Worm (Caenorhabditis elegans) whole organism, late embryonic: ENCODE measurements around the gene T05A7.1.

ENCODE experiments used
- ceh-18 ChIP-seq: sonication (generic microtip); optimal IDR thresholded peaks from 2 replicates; lab custom pipeline; 2016; ENCODE audit warnings: missing genetic modification characterization, missing compliant biosample characterization
- ceh-2 ChIP-seq: sonication (generic microtip); optimal IDR thresholded peaks from 2 replicates; lab custom pipeline; 2016; ENCODE audit warnings: missing genotype, missing genetic modification characterization, missing compliant biosample characterization
- ceh-22 ChIP-seq: sonication (generic microtip); optimal IDR thresholded peaks from 2 replicates; lab custom pipeline; 2017; ENCODE audit warnings: missing biosample characterization, missing genetic modification characterization
- elt-2 ChIP-seq: sonication (generic microtip); optimal IDR thresholded peaks from 2 replicates; lab custom pipeline; 2016; ENCODE audit warnings: missing genetic modification reagents, missing genetic modification characterization, missing compliant biosample characterization
- gmeb-2 ChIP-seq: sonication (generic microtip); optimal IDR thresholded peaks from 2 replicates; lab custom pipeline; 2016; ENCODE audit warnings: missing genetic modification characterization, inconsistent platforms, missing compliant biosample characterization
- hlh-30 ChIP-seq: sonication (generic microtip); optimal IDR thresholded peaks from 2 replicates; lab custom pipeline; 2017; ENCODE audit warnings: antibody characterized with exemption, missing genetic modification characterization, missing compliant biosample characterization; ENCODE audit not compliant: insufficient read depth
- lim-6 ChIP-seq: sonication (generic microtip); optimal IDR thresholded peaks from 2 replicates; lab custom pipeline; 2016; ENCODE audit warnings: missing genetic modification characterization, missing compliant biosample characterization
- pat-9 ChIP-seq: fragments of 200-800 bp; sonication (Bioruptor generic); optimal IDR thresholded peaks from 2 replicates; lab custom pipeline; 2018; ENCODE audit warnings: mild to moderate bottlenecking, missing genetic modification characterization, moderate library complexity, missing compliant biosample characterization
- pha-4 ChIP-seq: fragments of 150-350 bp; optimal IDR thresholded peaks from 2 replicates; lab custom pipeline; 2018; ENCODE audit warnings: missing biosample characterization, missing genetic modification reagents, missing genetic modification characterization
- sox-2 ChIP-seq: fragments of 200-800 bp; sonication (Bioruptor generic); IDR thresholded peaks from 2 replicates; pipeline ENCODE4 v1.3.6; 2022; ENCODE audit warnings: missing genetic modification reagents, missing genetic modification characterization, missing compliant biosample characterization
- syd-9 ChIP-seq: sonication (generic microtip); optimal IDR thresholded peaks from 2 replicates; lab custom pipeline; 2016; ENCODE audit warnings: mild to moderate bottlenecking, missing genetic modification characterization, moderate library complexity, missing compliant biosample characterization
- unc-3 ChIP-seq, 2 experiments: fragments of 200-800 bp in 1 of 2; sonication (Bioruptor generic) in 1 of 2; sonication (generic microtip) in 1 of 2; conservative IDR thresholded peaks in 1 of 2; optimal IDR thresholded peaks in 1 of 2; 2 replicates each; pipeline versions ENCODE4 v1.3.6 to Lab custom; 2016 to 2022; ENCODE audit warnings: missing compliant biosample characterization in 2 of 2, missing genetic modification characterization in 2 of 2, missing genetic modification reagents in 1 of 2
- unc-86 ChIP-seq: sonication (generic microtip); optimal IDR thresholded peaks from 2 replicates; lab custom pipeline; 2016; ENCODE audit warnings: missing genetic modification characterization, missing compliant biosample characterization

ce11 chrII:4703011-4703410 lies 25.0 kb downstream of the T05A7.1 start:
- TF ChIP-seq pat-9, result no peak
- no peak for TF ChIP-seq pha-4 (tag; lab: Kevin White, UChicago)
- no peak for TF ChIP-seq elt-2 (tag; lab: Kevin White, UChicago)
- no peak for TF ChIP-seq ceh-22 (tag; lab: Kevin White, UChicago)
- no peak for TF ChIP-seq lim-6 (tag; lab: Kevin White, UChicago)
- no peak for TF ChIP-seq ceh-18
- no peak for TF ChIP-seq syd-9 (tag; lab: Kevin White, UChicago)
- TF ChIP-seq gmeb-2 (tag; lab: Kevin White, UChicago), result no peak
- TF ChIP-seq sox-2 (GFP tag; lab: Robert Waterston, UW), result no peak
- no peak for TF ChIP-seq unc-3 (GFP tag; conservative IDR thresholded peaks at IDR 0.05; lab: Robert Waterston, UW)
- TF ChIP-seq unc-3 (tag; optimal IDR thresholded peaks at IDR 0.05; lab: Kevin White, UChicago), result no peak
- no peak for TF ChIP-seq unc-86
- no peak for TF ChIP-seq ceh-2 (tag; lab: Kevin White, UChicago)
- no peak for TF ChIP-seq hlh-30 (tag; lab: Kevin White, UChicago)
